Worm (Caenorhabditis elegans) whole organism, mixed stage, embryonic: ENCODE results near the gene C50D2.1.

Experiments
- blmp-1 ChIP-seq: fragments of 150-350 bp; optimal IDR thresholded peaks from 2 replicates; lab custom pipeline; 2014; ENCODE audit warnings: missing biosample characterization, missing genetic modification characterization
- lin-13 ChIP-seq: fragments of 150-350 bp; optimal IDR thresholded peaks from 2 replicates; lab custom pipeline; 2014; ENCODE audit warnings: missing biosample characterization, missing genetic modification characterization
- mep-1 ChIP-seq: fragments of 150-350 bp; optimal IDR thresholded peaks from 2 replicates; lab custom pipeline; 2017; ENCODE audit warnings: missing biosample characterization, missing genetic modification reagents, missing genetic modification characterization, inconsistent platforms
- nhr-12 ChIP-seq: fragments of 150-350 bp; optimal IDR thresholded peaks from 2 replicates; lab custom pipeline; 2014; ENCODE audit warnings: missing biosample characterization, missing genetic modification characterization
- sptf-1 ChIP-seq: sonication (generic microtip); optimal IDR thresholded peaks from 2 replicates; lab custom pipeline; 2017; ENCODE audit warnings: mild to moderate bottlenecking, missing genetic modification characterization, moderate library complexity, missing compliant biosample characterization
- unc-39 ChIP-seq: fragments of 150-350 bp; optimal IDR thresholded peaks from 2 replicates; lab custom pipeline; 2014; ENCODE audit warnings: missing biosample characterization, missing genetic modification characterization

ce11 chrII:67663-68062 is 43.7 kb upstream of the C50D2.1 start:
- TF ChIP-seq unc-39 (no peak), mep-1 (tag; lab: Kevin White, UChicago) (no peak), blmp-1 (tag; lab: Kevin White, UChicago) (no peak), lin-13 (no peak), nhr-12 (tag; lab: Kevin White, UChicago) (no peak), sptf-1 (no peak)
